Worm (Caenorhabditis elegans) whole organism, young adult: ENCODE measurements around the gene cbs-2.

Experiments used
- B0035.1 ChIP-seq: sonication (generic microtip); optimal IDR thresholded peaks from 2 replicates; lab custom pipeline; 2016; ENCODE audit warnings: missing genetic modification characterization, mild to moderate bottlenecking, missing compliant biosample characterization, missing genotype, missing genetic modification reagents
- B0336.3 ChIP-seq: fragments of 200-800 bp; sonication (Bioruptor generic); IDR thresholded peaks from 2 replicates; pipeline ENCODE4 v1.3.6; 2022; ENCODE audit warnings: missing genetic modification characterization, missing compliant biosample characterization
- C17E4.6 ChIP-seq: fragments of 200-800 bp; sonication (Bioruptor generic); IDR thresholded peaks from 2 replicates; pipeline ENCODE4 v1.3.6; 2022; ENCODE audit warnings: missing genetic modification reagents, missing genetic modification characterization, missing compliant biosample characterization
- D2030.7 ChIP-seq: fragments of 200-800 bp; sonication (Bioruptor generic); IDR thresholded peaks from 2 replicates; pipeline ENCODE4 v1.3.6; 2022; ENCODE audit warnings: missing genetic modification reagents, missing genetic modification characterization, missing compliant biosample characterization
- F23B12.7 ChIP-seq: sonication (generic microtip); optimal IDR thresholded peaks from 2 replicates; lab custom pipeline; 2017; ENCODE audit warnings: missing genetic modification characterization, mild to moderate bottlenecking, missing compliant biosample characterization, antibody characterized with exemption, moderate library complexity; ENCODE audit not compliant: insufficient read depth
- K11D2.4 ChIP-seq: fragments of 200-800 bp; sonication (Bioruptor generic); IDR thresholded peaks from 2 replicates; pipeline ENCODE4 v1.3.6; 2022; ENCODE audit warnings: missing genetic modification reagents, missing genetic modification characterization, missing compliant biosample characterization
- attf-6 ChIP-seq: fragments of 200-800 bp; sonication (Bioruptor generic); IDR thresholded peaks from 2 replicates; pipeline ENCODE4 v1.3.6; 2022; ENCODE audit warnings: missing genetic modification reagents, missing genetic modification characterization, missing compliant biosample characterization
- cebp-1 ChIP-seq, 2 experiments: fragments of 200-800 bp in 1 of 2; sonication (Bioruptor generic) in 1 of 2; sonication (generic microtip) in 1 of 2; IDR thresholded peaks in 1 of 2; optimal IDR thresholded peaks in 1 of 2; 2 replicates each; pipeline versions ENCODE4 v1.3.6 to Lab custom; 2017 to 2022; ENCODE audit warnings: missing compliant biosample characterization in 2 of 2, missing genetic modification characterization in 2 of 2, mild to moderate bottlenecking in 1 of 2, missing genetic modification reagents in 1 of 2, moderate library complexity in 1 of 2
- ceh-27 ChIP-seq: fragments of 200-800 bp; sonication (Bioruptor generic); optimal IDR thresholded peaks from 2 replicates; lab custom pipeline; 2018; ENCODE audit warnings: mild to moderate bottlenecking, missing genetic modification characterization, moderate library complexity, missing compliant biosample characterization
- dox-1 ChIP-seq: fragments of 200-800 bp; sonication (Bioruptor generic); IDR thresholded peaks from 2 replicates; pipeline ENCODE4 v1.3.6; 2022; ENCODE audit warnings: missing genetic modification reagents, missing genetic modification characterization, missing compliant biosample characterization
- dpl-1 ChIP-seq: fragments of 150-350 bp; optimal IDR thresholded peaks from 2 replicates; lab custom pipeline; 2014; ENCODE audit warnings: missing biosample characterization, missing genetic modification reagents, missing genetic modification characterization
- efl-1 ChIP-seq: fragments of 150-350 bp; optimal IDR thresholded peaks from 2 replicates; lab custom pipeline; 2014; ENCODE audit warnings: missing biosample characterization, missing genetic modification reagents, missing genetic modification characterization
- egl-18 ChIP-seq: fragments of 200-800 bp; sonication (Bioruptor generic); IDR thresholded peaks from 2 replicates; pipeline ENCODE4 v1.3.6; 2022; ENCODE audit warnings: missing genetic modification reagents, missing genetic modification characterization, missing compliant biosample characterization
- ekl-4 ChIP-seq: fragments of 200-800 bp; sonication (Bioruptor generic); IDR thresholded peaks from 2 replicates; pipeline ENCODE4 v1.3.6; 2022; ENCODE audit warnings: missing genetic modification reagents, missing genetic modification characterization, missing compliant biosample characterization
- ets-4 ChIP-seq: fragments of 200-800 bp; sonication (Bioruptor generic); optimal IDR thresholded peaks from 2 replicates; lab custom pipeline; 2018; ENCODE audit warnings: mild to moderate bottlenecking, missing genetic modification characterization, missing compliant biosample characterization
- lin-35 ChIP-seq, 3 experiments: fragments of 150-350 bp in 2 of 3; sonication (generic microtip) in 1 of 3; optimal IDR thresholded peaks; 2 replicates each; lab custom pipeline; 2014 to 2018; ENCODE audit warnings: missing biosample characterization in 3 of 3, missing genetic modification characterization in 3 of 3, missing genetic modification reagents in 3 of 3
- lin-54 ChIP-seq: fragments of 200-800 bp; sonication (Bioruptor generic); optimal IDR thresholded peaks from 2 replicates; lab custom pipeline; 2018; ENCODE audit warnings: mild to moderate bottlenecking, missing genetic modification characterization, missing compliant biosample characterization
- madf-3 ChIP-seq: fragments of 200-800 bp; sonication (Bioruptor generic); IDR thresholded peaks from 2 replicates; pipeline ENCODE4 v1.3.6; 2022; ENCODE audit warnings: missing genetic modification reagents, missing genetic modification characterization, missing compliant biosample characterization
- madf-8 ChIP-seq: fragments of 200-800 bp; sonication (Bioruptor generic); conservative IDR thresholded peaks from 2 replicates; pipeline ENCODE4 v1.3.6; 2022; ENCODE audit warnings: missing genetic modification reagents, missing genetic modification characterization, missing compliant biosample characterization
- mcd-1 ChIP-seq: fragments of 200-800 bp; sonication (Bioruptor generic); IDR thresholded peaks from 2 replicates; pipeline ENCODE4 v1.3.6; 2022; ENCODE audit warnings: missing genetic modification reagents, missing genetic modification characterization, missing compliant biosample characterization
- nhr-120 ChIP-seq: fragments of 200-800 bp; sonication (Bioruptor generic); IDR thresholded peaks from 2 replicates; pipeline ENCODE4 v1.3.6; 2022; ENCODE audit warnings: missing genetic modification characterization, missing compliant biosample characterization
- nhr-90 ChIP-seq: sonication (generic microtip); optimal IDR thresholded peaks from 2 replicates; lab custom pipeline; 2016; ENCODE audit warnings: missing genotype, mild to moderate bottlenecking, missing genetic modification characterization, missing compliant biosample characterization
- pbrm-1 ChIP-seq: fragments of 200-800 bp; sonication (Bioruptor generic); IDR thresholded peaks from 2 replicates; pipeline ENCODE4 v1.3.6; 2022; ENCODE audit warnings: missing genetic modification reagents, missing genetic modification characterization, missing compliant biosample characterization
- repo-1 ChIP-seq: sonication (generic microtip); optimal IDR thresholded peaks from 2 replicates; lab custom pipeline; 2017; ENCODE audit warnings: mild to moderate bottlenecking, missing genetic modification characterization, missing compliant biosample characterization
- rpc-1 ChIP-seq, 2 experiments: fragments of 150-350 bp in 1 of 2; sonication (generic microtip) in 1 of 2; optimal IDR thresholded peaks; 2 replicates each; lab custom pipeline; 2014 to 2018; ENCODE audit warnings: missing biosample characterization in 1 of 2, missing genetic modification characterization in 1 of 2, missing genetic modification reagents in 1 of 2, missing genotype in 1 of 2
- snpc-1.3 ChIP-seq: sonication (generic microtip); optimal IDR thresholded peaks from 2 replicates; lab custom pipeline; 2017; ENCODE audit warnings: missing genetic modification characterization, mild to moderate bottlenecking, missing compliant biosample characterization, antibody characterized with exemption, moderate library complexity, missing genotype, missing genetic modification reagents; ENCODE audit not compliant: insufficient read depth
- snpc-4 ChIP-seq, 5 experiments: fragments of 150-350 bp in 1 of 5; sonication (generic microtip) in 4 of 5; optimal IDR thresholded peaks; 2 replicates each; lab custom pipeline; 2014 to 2018; ENCODE audit warnings: missing genetic modification characterization in 5 of 5, missing biosample characterization in 3 of 5, antibody characterized with exemption in 2 of 5, mild to moderate bottlenecking in 2 of 5, missing compliant biosample characterization in 2 of 5, missing genotype in 2 of 5, moderate library complexity in 2 of 5, missing genetic modification reagents in 1 of 5
- tbp1 ChIP-seq: fragments of 200-800 bp; sonication (Bioruptor generic); optimal IDR thresholded peaks from 2 replicates; lab custom pipeline; 2018; ENCODE audit warnings: mild to moderate bottlenecking, missing genetic modification characterization, missing compliant biosample characterization
- ztf-28 ChIP-seq: fragments of 200-800 bp; sonication (Bioruptor generic); IDR thresholded peaks from 2 replicates; pipeline ENCODE4 v1.3.6; 2022; ENCODE audit warnings: missing genetic modification reagents, missing genetic modification characterization, missing compliant biosample characterization
- ztf-3 ChIP-seq: fragments of 200-800 bp; sonication (Bioruptor generic); optimal IDR thresholded peaks from 2 replicates; lab custom pipeline; 2018; ENCODE audit warnings: mild to moderate bottlenecking, missing genetic modification characterization, missing compliant biosample characterization

Gene cbs-2

ce11 chrII:2206064-2206722, 17.2 kb downstream of the cbs-2 start:
- TF ChIP-seq ceh-27 (GFP tag; lab: Kevin White, UChicago) (no peak), ekl-4 (GFP tag; lab: Robert Waterston, UW) (no peak), ets-4 (no peak), repo-1 (tag; lab: Kevin White, UChicago) (no peak), egl-18 (GFP tag; lab: Robert Waterston, UW) (no peak), rpc-1 (optimal IDR thresholded peaks at IDR 0.05; lab: Kevin White, UChicago) (peak; percentile 21), rpc-1 (tag; optimal IDR thresholded peaks at IDR 0.05; lab: Kevin White, UChicago) (peak; percentile 56), dox-1 (GFP tag; lab: Robert Waterston, UW) (no peak), nhr-90 (tag; lab: Kevin White, UChicago) (no peak), K11D2.4 (no peak), tbp1 (GFP tag; lab: Kevin White, UChicago) (peak; percentile 45)

ce11 chrII:2204077-2204476, 19.3 kb downstream of the cbs-2 start, which contains the start of gene Y59C2A.2:
Y59C2A.2 (minus strand) TSS chrII:2204137.
- TF ChIP-seq D2030.7 (GFP tag; lab: Robert Waterston, UW) = peak; percentile 16; the same call in 1 of the 2 replicates
- no peak for TF ChIP-seq B0035.1
- TF ChIP-seq lin-35 (GFP tag; optimal IDR thresholded peaks at IDR 0.05; lab: Kevin White, UChicago) = peak in 1 of 3 experiments; percentile 70
- TF ChIP-seq ztf-3 (GFP tag; lab: Kevin White, UChicago) = no peak
- no peak for TF ChIP-seq madf-3
- no peak for TF ChIP-seq C17E4.6
- TF ChIP-seq nhr-120 (GFP tag; lab: Robert Waterston, UW) = no peak
- TF ChIP-seq F23B12.7 = peak; percentile 45
- no peak for TF ChIP-seq snpc-4 (GFP tag; optimal IDR thresholded peaks at IDR 0.05; lab: Kevin White, UChicago)
- no peak for TF ChIP-seq snpc-4 (tag; optimal IDR thresholded peaks at IDR 0.05; lab: Kevin White, UChicago)
- peak; percentile 87 for TF ChIP-seq mcd-1 (GFP tag; lab: Robert Waterston, UW)
- peak; percentile 43 for TF ChIP-seq dpl-1 (GFP tag; lab: Kevin White, UChicago)
- TF ChIP-seq lin-54 (GFP tag; lab: Kevin White, UChicago) = peak; percentile 87
- peak; percentile 68 for TF ChIP-seq efl-1 (GFP tag; lab: Kevin White, UChicago)

ce11 chrII:2202147-2202546, 21.2 kb downstream of the cbs-2 start:
- TF ChIP-seq pbrm-1 = no peak
- no peak for TF ChIP-seq snpc-1.3
- no peak for TF ChIP-seq ztf-28 (GFP tag; lab: Robert Waterston, UW)
- no peak for TF ChIP-seq ztf-3 (GFP tag; lab: Kevin White, UChicago)

- TF ChIP-seq cebp-1 (GFP tag; IDR thresholded peaks at IDR 0.05; lab: Robert Waterston, UW) (no peak), cebp-1 (tag; optimal IDR thresholded peaks at IDR 0.05; lab: Kevin White, UChicago) (peak; percentile 3), madf-8 (GFP tag; lab: Robert Waterston, UW) (no peak), dpl-1 (GFP tag; lab: Kevin White, UChicago) (no peak), egl-18 (GFP tag; lab: Robert Waterston, UW) (no peak), mcd-1 (GFP tag; lab: Robert Waterston, UW) (no peak), B0336.3 (GFP tag; lab: Robert Waterston, UW) (no peak), attf-6 (no peak)
Observed at ce11 chrII:2197555-2198288, 25.6 kb downstream of the cbs-2 start, which contains the start of gene C33C12.1. C33C12.1 (plus strand) TSS chrII:2198238.
